Fruit fly (Drosophila melanogaster): Measurements from ENCODE around the gene CG8958.

DNA sequence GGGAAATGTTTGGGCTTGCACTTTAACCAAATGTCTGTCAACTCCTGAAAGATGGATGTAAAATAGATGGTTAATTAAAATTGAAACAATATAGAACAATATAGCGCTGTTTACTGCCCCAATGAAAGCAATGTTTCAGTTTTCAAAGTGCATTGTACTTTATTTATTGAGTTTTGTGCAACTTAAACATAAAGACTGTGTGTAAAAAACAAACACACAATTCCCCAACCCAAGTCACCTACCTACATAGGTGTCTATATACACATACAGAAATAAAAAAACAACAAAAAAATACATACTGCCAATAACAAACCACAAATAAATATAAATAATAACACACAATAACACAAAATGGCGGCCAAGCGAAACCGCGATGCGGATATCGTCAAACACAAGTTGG lies at the start of gene CG8958:
- TF ChIP-seq Lpt (GFP tag; optimal IDR thresholded peaks at IDR 0.05) (no peak), Blimp-1 (GFP tag; optimal IDR thresholded peaks at IDR 0.05) (no peak), CG11294 (GFP tag; IDR thresholded peaks at IDR 0.05) (no peak), CG11902 (GFP tag; optimal IDR thresholded peaks at IDR 0.05) (no peak), fkh (GFP tag; optimal IDR thresholded peaks at IDR 0.05) (no peak), CG34406 (GFP tag; optimal IDR thresholded peaks at IDR 0.05) (no peak), Hr4 (GFP tag; optimal IDR thresholded peaks at IDR 0.05) (no peak)
